Worm (Caenorhabditis elegans) whole organism, L3 larva: ENCODE results near the gene str-196.

ENCODE experiments used
- ceh-28 ChIP-seq: fragments of 150-350 bp; optimal IDR thresholded peaks from 2 replicates; lab custom pipeline; 2014; ENCODE audit warnings: missing biosample characterization, missing genetic modification reagents, missing genetic modification characterization
- ceh-82 ChIP-seq: fragments of 150-350 bp; optimal IDR thresholded peaks from 2 replicates; lab custom pipeline; 2014; ENCODE audit warnings: missing biosample characterization, missing genetic modification characterization
- fkh-10 ChIP-seq: sonication (generic microtip); optimal IDR thresholded peaks from 2 replicates; lab custom pipeline; 2017; ENCODE audit warnings: missing biosample characterization, missing genetic modification reagents, missing genetic modification characterization
- fos-1 ChIP-seq: fragments of 150-350 bp; optimal IDR thresholded peaks from 2 replicates; lab custom pipeline; 2014; ENCODE audit warnings: missing biosample characterization, missing genetic modification characterization
- lin-15B ChIP-seq: fragments of 150-350 bp; optimal IDR thresholded peaks from 2 replicates; lab custom pipeline; 2014; ENCODE audit warnings: missing biosample characterization, missing genetic modification characterization
- nhr-28 ChIP-seq: fragments of 150-350 bp; optimal IDR thresholded peaks from 2 replicates; lab custom pipeline; 2014; ENCODE audit warnings: missing biosample characterization, missing genetic modification characterization
- nhr-77 ChIP-seq: fragments of 150-350 bp; optimal IDR thresholded peaks from 2 replicates; lab custom pipeline; 2014; ENCODE audit warnings: missing biosample characterization, missing genetic modification characterization
- pha-4 ChIP-seq: fragments of 150-350 bp; optimal IDR thresholded peaks from 2 replicates; lab custom pipeline; 2014; ENCODE audit warnings: missing biosample characterization, missing genetic modification reagents, missing genetic modification characterization
- skn-1 ChIP-seq: fragments of 150-350 bp; optimal IDR thresholded peaks from 2 replicates; lab custom pipeline; 2014; ENCODE audit warnings: missing biosample characterization, missing genetic modification characterization
- snpc-4 ChIP-seq: fragments of 150-350 bp; optimal IDR thresholded peaks from 2 replicates; lab custom pipeline; 2014; ENCODE audit warnings: missing biosample characterization, missing genetic modification characterization

ce11 chrV:459464-459863 is 32.1 kb upstream of the str-196 start, which contains the start of gene nhr-203:
- TF ChIP-seq fos-1 (no peak), nhr-77 (tag; lab: Kevin White, UChicago) (no peak), skn-1 (tag; lab: Kevin White, UChicago) (peak; percentile 5), ceh-28 (tag; lab: Kevin White, UChicago) (no peak), nhr-28 (no peak), lin-15B (tag; lab: Kevin White, UChicago) (no peak), ceh-82 (tag; lab: Kevin White, UChicago) (no peak), fkh-10 (GFP tag; lab: Kevin White, UChicago) (no peak), snpc-4 (tag; lab: Kevin White, UChicago) (no peak), pha-4 (tag; lab: Kevin White, UChicago) (peak; percentile 28)
